Fruit fly (Drosophila melanogaster) whole organism, prepupa: ENCODE results near the gene dsd.

ENCODE experiments used
- Blimp-1 ChIP-seq: fragments of 200-800 bp; sonication (Bioruptor generic); optimal IDR thresholded peaks from 3 replicates; lab custom pipeline; 2017; ENCODE audit warnings: missing biosample characterization, missing genetic modification characterization, mild to moderate bottlenecking, moderate library complexity, missing genetic modification reagents
- CG10631 ChIP-seq: fragments of 200-800 bp; sonication (Bioruptor generic); optimal IDR thresholded peaks from 2 replicates; lab custom pipeline; 2016; ENCODE audit warnings: missing biosample characterization, missing genetic modification characterization
- CG10669 ChIP-seq: fragments of 200-800 bp; sonication (Bioruptor generic); optimal IDR thresholded peaks from 3 replicates; lab custom pipeline; 2018; ENCODE audit warnings: missing biosample characterization, mild to moderate bottlenecking, missing genetic modification characterization, moderate library complexity
- CG11294 ChIP-seq: fragments of 200-800 bp; sonication (Bioruptor generic); IDR thresholded peaks from 2 replicates; pipeline ENCODE4 v1.3.6; 2022; ENCODE audit warnings: missing biosample characterization, missing genetic modification characterization
- CG11762 ChIP-seq: fragments of 200-800 bp; sonication (Bioruptor generic); optimal IDR thresholded peaks from 3 replicates; lab custom pipeline; 2016; ENCODE audit warnings: missing biosample characterization, missing genetic modification characterization; ENCODE audit not compliant: insufficient read depth
- CG11902 ChIP-seq: fragments of 200-800 bp; sonication (Bioruptor generic); optimal IDR thresholded peaks from 3 replicates; lab custom pipeline; 2016; ENCODE audit warnings: missing biosample characterization, missing genetic modification characterization
- CG15336 ChIP-seq: fragments of 200-800 bp; sonication (Bioruptor generic); IDR thresholded peaks from 2 replicates; pipeline ENCODE4 v1.3.6; 2022; ENCODE audit warnings: missing biosample characterization, missing genetic modification characterization
- CG1621 ChIP-seq: fragments of 200-800 bp; sonication (Bioruptor generic); optimal IDR thresholded peaks from 3 replicates; lab custom pipeline; 2018; ENCODE audit warnings: missing biosample characterization, mild to moderate bottlenecking, missing genetic modification characterization
- CG16779 ChIP-seq: fragments of 200-800 bp; sonication (Bioruptor generic); optimal IDR thresholded peaks from 3 replicates; lab custom pipeline; 2017; ENCODE audit warnings: missing biosample characterization, mild to moderate bottlenecking, missing genetic modification characterization
- CG3032 ChIP-seq: fragments of 200-800 bp; optimal IDR thresholded peaks from 2 replicates; lab custom pipeline; 2019; ENCODE audit warnings: missing biosample characterization, mild to moderate bottlenecking, missing genetic modification characterization, moderate library complexity
- CG32006 ChIP-seq: fragments of 200-800 bp; sonication (Bioruptor generic); optimal IDR thresholded peaks from 3 replicates; lab custom pipeline; 2017; ENCODE audit warnings: missing biosample characterization, mild to moderate bottlenecking, missing genetic modification characterization
- CG34406 ChIP-seq: fragments of 200-800 bp; sonication (Bioruptor generic); optimal IDR thresholded peaks from 3 replicates; lab custom pipeline; 2016; ENCODE audit warnings: missing biosample characterization, missing genetic modification characterization
- CG3919 ChIP-seq: fragments of 200-800 bp; sonication (Bioruptor generic); optimal IDR thresholded peaks from 3 replicates; lab custom pipeline; 2016; ENCODE audit warnings: missing biosample characterization, missing genetic modification characterization
- CG4318 ChIP-seq: fragments of 200-800 bp; sonication (Bioruptor generic); optimal IDR thresholded peaks from 3 replicates; lab custom pipeline; 2017; ENCODE audit warnings: missing biosample characterization, mild to moderate bottlenecking, missing genetic modification characterization
- CG6163 ChIP-seq: fragments of 200-800 bp; sonication (Bioruptor generic); IDR thresholded peaks from 3 replicates; pipeline ENCODE4 v1.3.6; 2022; ENCODE audit warnings: missing biosample characterization, missing genetic modification characterization
- CG6276 ChIP-seq: fragments of 200-800 bp; sonication (Bioruptor generic); optimal IDR thresholded peaks from 2 replicates; lab custom pipeline; 2017; ENCODE audit warnings: missing biosample characterization, mild to moderate bottlenecking, missing genetic modification characterization
- CG6792 ChIP-seq: fragments of 200-800 bp; sonication (Bioruptor generic); optimal IDR thresholded peaks from 3 replicates; lab custom pipeline; 2016; ENCODE audit warnings: missing biosample characterization, missing genetic modification characterization
- CG6854 ChIP-seq: fragments of 200-800 bp; sonication (Bioruptor generic); optimal IDR thresholded peaks from 2 replicates; lab custom pipeline; 2017; ENCODE audit warnings: missing biosample characterization, mild to moderate bottlenecking, missing genetic modification characterization
- CG7368 ChIP-seq: fragments of 200-800 bp; sonication (Bioruptor generic); optimal IDR thresholded peaks from 3 replicates; lab custom pipeline; 2016; ENCODE audit warnings: missing biosample characterization, missing genetic modification characterization
- CG9139 ChIP-seq: fragments of 200-800 bp; sonication (Bioruptor generic); optimal IDR thresholded peaks from 3 replicates; lab custom pipeline; 2017; ENCODE audit warnings: missing biosample characterization, mild to moderate bottlenecking, missing genetic modification characterization
- Eip75B ChIP-seq: fragments of 200-800 bp; sonication (Bioruptor generic); optimal IDR thresholded peaks from 3 replicates; lab custom pipeline; 2016; ENCODE audit warnings: missing biosample characterization, missing genetic modification characterization
- Eip78C ChIP-seq: fragments of 200-800 bp; sonication (Bioruptor generic); peaks from one replicate; lab custom pipeline; 2016; ENCODE audit warnings: missing biosample characterization, missing genetic modification characterization
- Eip93F ChIP-seq: fragments of 200-800 bp; sonication (Bioruptor generic); optimal IDR thresholded peaks from 2 replicates; lab custom pipeline; 2016; ENCODE audit warnings: missing biosample characterization, mild to moderate bottlenecking, missing genetic modification characterization
- Ets21C ChIP-seq: fragments of 200-800 bp; sonication (Bioruptor generic); optimal IDR thresholded peaks from 3 replicates; lab custom pipeline; 2016; ENCODE audit warnings: missing biosample characterization, missing genetic modification characterization
- Ets96B ChIP-seq: fragments of 200-800 bp; optimal IDR thresholded peaks from 2 replicates; lab custom pipeline; 2019; ENCODE audit warnings: missing biosample characterization, mild to moderate bottlenecking, missing genetic modification characterization, moderate library complexity
- Hr38 ChIP-seq: sonication (Bioruptor generic); optimal IDR thresholded peaks from 2 replicates; lab custom pipeline; 2016; ENCODE audit warnings: missing biosample characterization, missing genetic modification characterization
- Hr4 ChIP-seq: fragments of 200-800 bp; sonication (Bioruptor generic); optimal IDR thresholded peaks from 3 replicates; lab custom pipeline; 2016; ENCODE audit warnings: missing biosample characterization, missing genetic modification characterization
- Met ChIP-seq: fragments of 200-800 bp; sonication (Bioruptor generic); optimal IDR thresholded peaks from 3 replicates; lab custom pipeline; 2016; ENCODE audit warnings: missing biosample characterization, missing genetic modification characterization
- OdsH ChIP-seq: fragments of 200-800 bp; sonication (Bioruptor generic); optimal IDR thresholded peaks from 3 replicates; lab custom pipeline; 2016; ENCODE audit warnings: missing biosample characterization, missing genetic modification characterization
- Sox102F ChIP-seq: fragments of 200-800 bp; sonication (Bioruptor generic); optimal IDR thresholded peaks from 2 replicates; lab custom pipeline; 2016; ENCODE audit warnings: missing biosample characterization, mild to moderate bottlenecking, missing genetic modification characterization
- Sox14 ChIP-seq: fragments of 200-800 bp; sonication (Bioruptor generic); optimal IDR thresholded peaks from 3 replicates; lab custom pipeline; 2016; ENCODE audit warnings: missing biosample characterization, missing genetic modification characterization
- acj6 ChIP-seq: fragments of 200-800 bp; sonication (Bioruptor generic); optimal IDR thresholded peaks from 3 replicates; lab custom pipeline; 2016; ENCODE audit warnings: missing biosample characterization, missing genetic modification characterization
- cyc ChIP-seq: fragments of 200-800 bp; sonication (Bioruptor generic); optimal IDR thresholded peaks from 3 replicates; lab custom pipeline; 2016; ENCODE audit warnings: missing biosample characterization, missing genetic modification characterization
- dac ChIP-seq: fragments of 200-800 bp; sonication (Bioruptor generic); optimal IDR thresholded peaks from 2 replicates; lab custom pipeline; 2017; ENCODE audit warnings: missing biosample characterization, mild to moderate bottlenecking, missing genetic modification characterization
- eg ChIP-seq: fragments of 200-800 bp; sonication (Bioruptor generic); IDR thresholded peaks from 3 replicates; pipeline ENCODE4 v1.3.6; 2022; ENCODE audit warnings: missing biosample characterization, missing genetic modification characterization
- esn ChIP-seq: fragments of 200-800 bp; sonication (Bioruptor generic); optimal IDR thresholded peaks from 2 replicates; lab custom pipeline; 2016; ENCODE audit warnings: missing biosample characterization, mild to moderate bottlenecking, missing genetic modification characterization, moderate library complexity
- fd59A ChIP-seq: fragments of 200-800 bp; sonication (Bioruptor generic); optimal IDR thresholded peaks from 2 replicates; lab custom pipeline; 2017; ENCODE audit warnings: missing biosample characterization, mild to moderate bottlenecking, missing genetic modification characterization, missing genetic modification reagents
- fd85E ChIP-seq: fragments of 200-800 bp; sonication (Bioruptor generic); optimal IDR thresholded peaks from 3 replicates; lab custom pipeline; 2016; ENCODE audit warnings: missing biosample characterization, missing genetic modification characterization
- fkh ChIP-seq: fragments of 200-800 bp; sonication (Bioruptor generic); optimal IDR thresholded peaks from 3 replicates; lab custom pipeline; 2017; ENCODE audit warnings: missing biosample characterization, mild to moderate bottlenecking, missing genetic modification characterization, moderate library complexity
- lz ChIP-seq: fragments of 200-800 bp; sonication (Bioruptor generic); optimal IDR thresholded peaks from 3 replicates; lab custom pipeline; 2016; ENCODE audit warnings: missing biosample characterization, missing genetic modification characterization
- net ChIP-seq: fragments of 200-800 bp; sonication (Bioruptor generic); optimal IDR thresholded peaks from 3 replicates; lab custom pipeline; 2016; ENCODE audit warnings: missing biosample characterization, missing genetic modification characterization
- pdm3 ChIP-seq: fragments of 200-800 bp; sonication (Bioruptor generic); optimal IDR thresholded peaks from 3 replicates; lab custom pipeline; 2016; ENCODE audit warnings: missing biosample characterization, missing genetic modification characterization
- spab ChIP-seq: fragments of 200-800 bp; sonication (Bioruptor generic); optimal IDR thresholded peaks from 2 replicates; lab custom pipeline; 2017; ENCODE audit warnings: missing biosample characterization, mild to moderate bottlenecking, missing genetic modification characterization, missing genetic modification reagents
- ss ChIP-seq, 2 experiments: fragments of 200-800 bp; sonication (Bioruptor generic); optimal IDR thresholded peaks; 2 replicates in 1 of 2; 3 replicates in 1 of 2; lab custom pipeline; 2017 to 2018; ENCODE audit warnings: mild to moderate bottlenecking in 2 of 2, missing biosample characterization in 2 of 2, missing genetic modification characterization in 2 of 2, moderate library complexity in 1 of 2
- svp ChIP-seq: fragments of 200-800 bp; sonication (Bioruptor generic); peaks from one replicate; lab custom pipeline; 2016; ENCODE audit warnings: missing biosample characterization, missing genetic modification characterization
- vri ChIP-seq: fragments of 200-800 bp; sonication (Bioruptor generic); optimal IDR thresholded peaks from 3 replicates; lab custom pipeline; 2016; ENCODE audit warnings: missing biosample characterization, mild to moderate bottlenecking, missing genetic modification characterization

Gene dsd

DNA sequence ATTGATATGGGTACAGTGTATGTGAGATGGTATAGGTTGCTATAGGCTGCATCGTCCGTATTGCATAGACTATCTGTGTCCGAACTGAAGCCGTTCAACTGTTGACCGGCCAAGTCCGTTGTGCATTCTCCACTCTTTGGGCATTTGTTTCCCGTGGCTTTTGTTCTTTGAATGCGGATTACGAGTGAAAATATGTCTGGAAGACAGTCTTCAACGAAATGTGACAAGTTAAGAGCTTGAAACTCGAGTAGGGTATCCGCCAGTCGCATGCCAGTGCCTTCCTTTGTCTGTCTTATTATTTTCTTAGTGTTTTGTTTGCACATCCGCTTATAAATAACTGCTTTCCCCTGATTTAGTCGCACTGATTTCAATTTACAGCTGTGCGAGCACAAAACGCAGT lies 3.5 kb downstream of the dsd start (continued):
- TF ChIP-seq Sox102F (GFP tag; lab: Kevin White, UChicago) (no peak), fd85E (GFP tag; lab: Kevin White, UChicago) (no peak), vri (GFP tag; lab: Kevin White, UChicago) (no peak), fkh (no peak), Hr4 (peak; percentile 20), CG32006 (GFP tag; lab: Kevin White, UChicago) (peak; percentile 23), net (GFP tag; lab: Kevin White, UChicago) (no peak), CG6276 (GFP tag; lab: Kevin White, UChicago) (no peak), CG11762 (no peak), CG15336 (GFP tag; lab: Robert Waterston, UW) (peak; percentile 44; the same call in 1 of the 2 replicates), Met (GFP tag; lab: Kevin White, UChicago) (no peak), OdsH (GFP tag; lab: Kevin White, UChicago) (no peak), CG6792 (GFP tag; lab: Kevin White, UChicago) (no peak), cyc (GFP tag; lab: Kevin White, UChicago) (no peak), CG3032 (tag; lab: Kevin White, UChicago) (no peak), pdm3 (GFP tag; lab: Kevin White, UChicago) (no peak), CG6854 (no peak), acj6 (no peak), CG10669 (GFP tag; lab: Kevin White, UChicago) (no peak), CG1621 (tag; lab: Kevin White, UChicago) (no peak), CG10631 (GFP tag; lab: Kevin White, UChicago) (no peak), ss (GFP tag; optimal IDR thresholded peaks at IDR 0.05; lab: Kevin White, UChicago) (no peak), Ets96B (tag; lab: Kevin White, UChicago) (no peak), fd59A (no peak), spab (no peak), Sox14 (GFP tag; lab: Kevin White, UChicago) (peak; percentile 23), CG16779 (tag; lab: Kevin White, UChicago) (no peak), Ets21C (GFP tag; lab: Kevin White, UChicago) (no peak), CG11902 (no peak), CG11294 (GFP tag; lab: Robert Waterston, UW) (peak; percentile 28; the same call in 1 of the 2 replicates), CG6163 (0 out of 3 replicates have a peak, but pooled peaks have one; percentile 32), Eip93F (GFP tag; lab: Kevin White, UChicago) (no peak)

DNA sequence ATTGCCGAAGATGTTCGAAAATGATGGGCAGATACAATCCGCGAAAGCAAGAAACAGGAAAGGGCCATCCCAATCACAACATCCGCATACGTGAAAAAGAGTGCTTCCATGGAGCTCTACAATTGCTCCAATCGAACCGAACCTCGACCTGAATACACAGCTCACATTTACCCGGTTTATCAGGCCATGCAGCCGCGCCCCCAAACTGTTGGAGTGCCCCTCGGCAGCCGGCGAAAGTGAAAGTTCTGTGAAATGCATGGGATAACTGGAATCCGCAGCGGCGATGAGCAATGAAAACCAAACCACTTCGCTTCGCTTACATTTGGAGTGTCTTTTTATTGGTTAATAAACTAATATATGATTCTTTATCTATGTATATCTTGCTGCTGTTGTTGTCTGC lies 9.9 kb downstream of the dsd start:
- TF ChIP-seq net (GFP tag; lab: Kevin White, UChicago) (no peak), OdsH (GFP tag; lab: Kevin White, UChicago) (no peak), CG1621 (tag; lab: Kevin White, UChicago) (no peak), dac (GFP tag; lab: Kevin White, UChicago) (no peak), cyc (GFP tag; lab: Kevin White, UChicago) (no peak), CG34406 (GFP tag; lab: Kevin White, UChicago) (no peak), Sox102F (GFP tag; lab: Kevin White, UChicago) (no peak), acj6 (no peak), fd59A (no peak), Met (GFP tag; lab: Kevin White, UChicago) (no peak), CG3919 (GFP tag; lab: Kevin White, UChicago) (no peak), CG6276 (GFP tag; lab: Kevin White, UChicago) (no peak), CG3032 (tag; lab: Kevin White, UChicago) (no peak), CG4318 (GFP tag; lab: Kevin White, UChicago) (no peak), Eip75B (GFP tag; lab: Kevin White, UChicago) (peak; percentile 45), vri (GFP tag; lab: Kevin White, UChicago) (no peak), CG6163 (no peak), CG6792 (GFP tag; lab: Kevin White, UChicago) (no peak), CG9139 (no peak), Sox14 (GFP tag; lab: Kevin White, UChicago) (no peak), CG11902 (no peak), CG15336 (GFP tag; lab: Robert Waterston, UW) (no peak), CG7368 (no peak), spab (no peak), fd85E (GFP tag; lab: Kevin White, UChicago) (no peak), CG32006 (GFP tag; lab: Kevin White, UChicago) (peak; percentile 13), Hr38 (GFP tag; lab: Kevin White, UChicago) (no peak), CG6854 (peak; percentile 72), Blimp-1 (GFP tag; lab: Kevin White, UChicago) (peak; percentile 98), ss (GFP tag; optimal IDR thresholded peaks at IDR 0.05; lab: Kevin White, UChicago) (no peak), Eip78C (GFP tag; lab: Kevin White, UChicago) (peak; percentile 0), eg (GFP tag; lab: Robert Waterston, UW) (no peak), svp (GFP tag; lab: Kevin White, UChicago) (peak; percentile 47), esn (GFP tag; lab: Kevin White, UChicago) (no peak), lz (GFP tag; lab: Kevin White, UChicago) (no peak), Ets21C (GFP tag; lab: Kevin White, UChicago) (no peak)
